Fruit fly (Drosophila melanogaster) whole organism, wandering third instar larva: ENCODE data around the gene Sry-delta.

ENCODE experiments used
- Abd-B ChIP-seq: fragments of >200 bp; optimal IDR thresholded peaks from 2 replicates; lab custom pipeline; 2017; ENCODE audit warnings: missing biosample characterization, missing genetic modification characterization
- CG32264 ChIP-seq: fragments of 200-800 bp; sonication (Bioruptor generic); optimal IDR thresholded peaks from 2 replicates; lab custom pipeline; 2016; ENCODE audit warnings: missing biosample characterization, missing genetic modification characterization
- CG9705 ChIP-seq: fragments of 200-800 bp; sonication (Bioruptor generic); optimal IDR thresholded peaks from 2 replicates; lab custom pipeline; 2018; ENCODE audit warnings: missing biosample characterization, mild to moderate bottlenecking, missing genetic modification characterization
- CrebA ChIP-seq: fragments of 200-800 bp; sonication (Bioruptor generic); optimal IDR thresholded peaks from 2 replicates; lab custom pipeline; 2016; ENCODE audit warnings: missing biosample characterization, mild to moderate bottlenecking, missing genetic modification characterization, borderline replicate concordance
- Dfd ChIP-seq: fragments of >200 bp; optimal IDR thresholded peaks from 2 replicates; lab custom pipeline; 2017; ENCODE audit warnings: missing biosample characterization, missing genetic modification characterization
- Dif ChIP-seq: fragments of 200-275, 200-300 bp; sonication (Bioruptor generic); optimal IDR thresholded peaks from 2 replicates; lab custom pipeline; 2018; ENCODE audit warnings: missing biosample characterization, missing genetic modification characterization; ENCODE audit not compliant: partially characterized antibody
- GATAd ChIP-seq: sonication (Bioruptor generic); optimal IDR thresholded peaks from 2 replicates; lab custom pipeline; 2016; ENCODE audit warnings: missing biosample characterization, missing genetic modification characterization
- HLH106 ChIP-seq: fragments of 200-800 bp; optimal IDR thresholded peaks from 3 replicates; lab custom pipeline; 2019; ENCODE audit warnings: missing biosample characterization, mild to moderate bottlenecking, missing genetic modification characterization, moderate library complexity
- Hnf4 ChIP-seq: fragments of 200-800 bp; sonication (Bioruptor generic); optimal IDR thresholded peaks from 2 replicates; lab custom pipeline; 2016; ENCODE audit warnings: missing biosample characterization, mild to moderate bottlenecking, missing genetic modification characterization
- Hr78 ChIP-seq: fragments of >200 bp; optimal IDR thresholded peaks from 2 replicates; lab custom pipeline; 2017; ENCODE audit warnings: missing biosample characterization, missing genetic modification characterization
- Hr83 ChIP-seq: fragments of 200-300 bp; sonication (Bioruptor generic); optimal IDR thresholded peaks from 2 replicates; lab custom pipeline; 2016; ENCODE audit warnings: missing biosample characterization, mild to moderate bottlenecking, missing genetic modification characterization, moderate library complexity; ENCODE audit not compliant: poor library complexity, severe bottlenecking
- Jra ChIP-seq: sonication (Bioruptor generic); optimal IDR thresholded peaks from 2 replicates; lab custom pipeline; 2016; ENCODE audit warnings: missing biosample characterization, missing genetic modification characterization
- Mio ChIP-seq: sonication (Bioruptor generic); optimal IDR thresholded peaks from 2 replicates; lab custom pipeline; 2016; ENCODE audit warnings: missing biosample characterization, missing genetic modification characterization
- Myc ChIP-seq: fragments of >200 bp; optimal IDR thresholded peaks from 2 replicates; lab custom pipeline; 2017
- N ChIP-seq: fragments of >200 bp; optimal IDR thresholded peaks from 2 replicates; lab custom pipeline; 2018; ENCODE audit warnings: missing biosample characterization, missing external identifiers, missing genetic modification characterization
- OdsH ChIP-seq: fragments of 200-800 bp; sonication (Bioruptor generic); optimal IDR thresholded peaks from 2 replicates; lab custom pipeline; 2016; ENCODE audit warnings: missing biosample characterization, mild to moderate bottlenecking, missing genetic modification characterization
- Rel ChIP-seq, 2 experiments: fragments of 200-800 bp; sonication (Bioruptor generic) in 1 of 2; optimal IDR thresholded peaks; 2 replicates in 1 of 2; 3 replicates in 1 of 2; lab custom pipeline; 2016 to 2019; ENCODE audit warnings: mild to moderate bottlenecking in 2 of 2, missing biosample characterization in 2 of 2, missing genetic modification characterization in 2 of 2, moderate library complexity in 1 of 2
- Sp1 ChIP-seq: fragments of 200-800 bp; sonication (Bioruptor generic); optimal IDR thresholded peaks from 3 replicates; lab custom pipeline; 2019; ENCODE audit warnings: missing biosample characterization, mild to moderate bottlenecking, missing genetic modification characterization, moderate library complexity
- Vsx2 ChIP-seq: fragments of 200-300, 225-300 bp; sonication (Bioruptor generic); optimal IDR thresholded peaks from 2 replicates; lab custom pipeline; 2018; ENCODE audit warnings: missing biosample characterization, missing genetic modification characterization; ENCODE audit not compliant: partially characterized antibody
- br ChIP-seq: fragments of 200-800 bp; sonication (Bioruptor generic); optimal IDR thresholded peaks from 2 replicates; lab custom pipeline; 2016; ENCODE audit warnings: missing biosample characterization, missing genetic modification characterization
- brk ChIP-seq: fragments of 200-800 bp; sonication (Bioruptor generic); optimal IDR thresholded peaks from 2 replicates; lab custom pipeline; 2016; ENCODE audit warnings: missing biosample characterization, mild to moderate bottlenecking, missing genetic modification characterization
- dl ChIP-seq, 2 experiments: fragments of 175-275, 200-275 bp in 1 of 2; fragments of 200-275 bp in 1 of 2; sonication (Bioruptor generic); optimal IDR thresholded peaks; lab custom pipeline; 2018; ENCODE audit warnings: mild to moderate bottlenecking in 2 of 2, missing biosample characterization in 2 of 2, missing genetic modification characterization in 2 of 2, moderate library complexity in 2 of 2; ENCODE audit not compliant: partially characterized antibody in 2 of 2, insufficient read depth in 1 of 2
- dmrt93B ChIP-seq: fragments of 200-800 bp; sonication (Bioruptor generic); optimal IDR thresholded peaks from 2 replicates; lab custom pipeline; 2018; ENCODE audit warnings: missing biosample characterization, mild to moderate bottlenecking, missing genetic modification characterization
- dsf ChIP-seq: sonication (Bioruptor generic); optimal IDR thresholded peaks from 2 replicates; lab custom pipeline; 2016; ENCODE audit warnings: missing biosample characterization, missing genetic modification characterization, borderline replicate concordance
- ey ChIP-seq: fragments of 200-800 bp; sonication (Bioruptor generic); optimal IDR thresholded peaks from 2 replicates; lab custom pipeline; 2016; ENCODE audit warnings: missing biosample characterization, missing genetic modification characterization
- foxo ChIP-seq, 2 experiments: fragments of 200-800 bp; sonication (Bioruptor generic); optimal IDR thresholded peaks; 2 replicates in 1 of 2; 3 replicates in 1 of 2; lab custom pipeline; 2016 to 2017; ENCODE audit warnings: missing biosample characterization in 2 of 2, missing genetic modification characterization in 2 of 2
- fru ChIP-seq: fragments of 200-800 bp; sonication (Bioruptor generic); optimal IDR thresholded peaks from 3 replicates; lab custom pipeline; 2016; ENCODE audit warnings: missing biosample characterization, mild to moderate bottlenecking, missing genetic modification characterization
- h ChIP-seq: fragments of 200-800 bp; sonication (Bioruptor generic); optimal IDR thresholded peaks from 3 replicates; lab custom pipeline; 2016; ENCODE audit warnings: missing biosample characterization, mild to moderate bottlenecking, missing genetic modification characterization
- lola ChIP-seq: fragments of >200 bp; optimal IDR thresholded peaks from 2 replicates; lab custom pipeline; 2017; ENCODE audit warnings: missing biosample characterization, missing genetic modification characterization
- pan ChIP-seq: fragments of >200 bp; optimal IDR thresholded peaks from 2 replicates; lab custom pipeline; 2017
- psq ChIP-seq: fragments of 200-800 bp; sonication (Bioruptor generic); optimal IDR thresholded peaks from 3 replicates; lab custom pipeline; 2017; ENCODE audit warnings: missing biosample characterization, mild to moderate bottlenecking, missing genetic modification characterization, moderate library complexity
- rgr ChIP-seq: fragments of 200-800 bp; sonication (Bioruptor generic); optimal IDR thresholded peaks from 3 replicates; lab custom pipeline; 2016; ENCODE audit warnings: missing biosample characterization, mild to moderate bottlenecking, missing genetic modification characterization
- sage ChIP-seq: fragments of 200-800 bp; sonication (Bioruptor generic); optimal IDR thresholded peaks from 2 replicates; lab custom pipeline; 2016; ENCODE audit warnings: missing biosample characterization, mild to moderate bottlenecking, missing genetic modification characterization
- sv ChIP-seq: fragments of 200-800 bp; sonication (Bioruptor generic); optimal IDR thresholded peaks from 3 replicates; lab custom pipeline; 2016; ENCODE audit warnings: missing biosample characterization, missing genetic modification characterization
- tai ChIP-seq: sonication (Bioruptor generic); optimal IDR thresholded peaks from 2 replicates; lab custom pipeline; 2016; ENCODE audit warnings: missing biosample characterization, missing genetic modification characterization
- usp ChIP-seq: fragments of >200 bp; optimal IDR thresholded peaks from 2 replicates; lab custom pipeline; 2017; ENCODE audit warnings: missing biosample characterization, missing genetic modification characterization
- woc ChIP-seq: sonication (Bioruptor generic); optimal IDR thresholded peaks from 2 replicates; lab custom pipeline; 2016; ENCODE audit warnings: missing biosample characterization, mild to moderate bottlenecking, missing genetic modification characterization

The Sry-delta gene

dm6 chr3R:29997607-29998236, 45.4 kb upstream of the Sry-delta start, which contains the start of the genes CG15525 and CG11504:
Gene CG15525, minus strand, starts transcription at chr3R:29997676.
Gene CG11504, plus strand, starts transcription at chr3R:29997900.
- TF ChIP-seq ey (peak; percentile 51), OdsH (GFP tag; lab: Kevin White, UChicago) (peak; percentile 54), Rel (GFP tag; optimal IDR thresholded peaks at IDR 0.05; lab: Kevin White, UChicago) (no peak), Rel (tag; optimal IDR thresholded peaks at IDR 0.05; lab: Kevin White, UChicago) (peak; percentile 67), HLH106 (tag; lab: Kevin White, UChicago) (peak; percentile 7), foxo (GFP tag; optimal IDR thresholded peaks at IDR 0.05; lab: Kevin White, UChicago) (no peak), Myc (lab: Kevin White, UChicago) (peak; percentile 28), br (GFP tag; lab: Kevin White, UChicago) (no peak), N (GFP tag; lab: Kevin White, UChicago) (no peak)

- no peak for TF ChIP-seq Sp1 (GFP tag; lab: Kevin White, UChicago)
- TF ChIP-seq Myc (lab: Kevin White, UChicago): no peak
- no peak for TF ChIP-seq Dfd (GFP tag; lab: Kevin White, UChicago)
- TF ChIP-seq OdsH (GFP tag; lab: Kevin White, UChicago): no peak
- TF ChIP-seq dmrt93B: no peak
- no peak for TF ChIP-seq CrebA (GFP tag; lab: Kevin White, UChicago)
- TF ChIP-seq GATAd (GFP tag; lab: Kevin White, UChicago): no peak
- TF ChIP-seq foxo (GFP tag; optimal IDR thresholded peaks at IDR 0.05; lab: Kevin White, UChicago): no peak
- TF ChIP-seq Abd-B (GFP tag; lab: Kevin White, UChicago): no peak
- no peak for TF ChIP-seq woc (GFP tag; lab: Kevin White, UChicago)
- TF ChIP-seq rgr (GFP tag; lab: Kevin White, UChicago): no peak
- no peak for TF ChIP-seq brk (GFP tag; lab: Kevin White, UChicago)
- no peak for TF ChIP-seq HLH106 (tag; lab: Kevin White, UChicago)
- no peak for TF ChIP-seq dsf (GFP tag; lab: Kevin White, UChicago)
These were observed 43.6 kb upstream of the Sry-delta start, which contains the start of gene CG34298 for dm6 chr3R:29999495-29999894. Gene CG34298, plus strand, starts transcription at chr3R:29999795.

- TF ChIP-seq GATAd (GFP tag; lab: Kevin White, UChicago): no peak
- TF ChIP-seq Hnf4: no peak
- no peak for TF ChIP-seq lola (GFP tag; lab: Kevin White, UChicago)
- TF ChIP-seq brk (GFP tag; lab: Kevin White, UChicago): no peak
- TF ChIP-seq pan (lab: Kevin White, UChicago): no peak
- no peak for TF ChIP-seq br (GFP tag; lab: Kevin White, UChicago)
- TF ChIP-seq Abd-B (GFP tag; lab: Kevin White, UChicago): no peak
- TF ChIP-seq woc (GFP tag; lab: Kevin White, UChicago): no peak
- TF ChIP-seq psq: no peak
These were observed 42.9 kb upstream of the Sry-delta start, which contains the start of gene Tace for dm6 chr3R:30000286-30000685. Gene Tace, plus strand, starts transcription at chr3R:30000530.

- TF ChIP-seq Dfd (GFP tag; lab: Kevin White, UChicago) (no peak), Vsx2 (no peak), CG9705 (GFP tag; lab: Kevin White, UChicago) (no peak), brk (GFP tag; lab: Kevin White, UChicago) (no peak), OdsH (GFP tag; lab: Kevin White, UChicago) (peak; percentile 0), Mio (no peak), Abd-B (GFP tag; lab: Kevin White, UChicago) (no peak), br (GFP tag; lab: Kevin White, UChicago) (peak; percentile 39), CG32264 (GFP tag; lab: Kevin White, UChicago) (no peak), usp (no peak), psq (peak; percentile 25), Rel (GFP tag; optimal IDR thresholded peaks at IDR 0.05; lab: Kevin White, UChicago) (no peak), Rel (tag; optimal IDR thresholded peaks at IDR 0.05; lab: Kevin White, UChicago) (peak; percentile 36), GATAd (GFP tag; lab: Kevin White, UChicago) (no peak), Hr78 (no peak), HLH106 (tag; lab: Kevin White, UChicago) (peak; percentile 29), Hr83 (no peak), dsf (GFP tag; lab: Kevin White, UChicago) (no peak), tai (GFP tag; lab: Kevin White, UChicago) (no peak), Jra (GFP tag; lab: Kevin White, UChicago) (no peak), fru (GFP tag; lab: Kevin White, UChicago) (no peak), lola (GFP tag; lab: Kevin White, UChicago) (no peak), Dif (no peak), Hnf4 (no peak), pan (lab: Kevin White, UChicago) (no peak), foxo (GFP tag; optimal IDR thresholded peaks at IDR 0.05; lab: Kevin White, UChicago) (peak in 1 of 2 experiments; percentile 18), sage (GFP tag; lab: Kevin White, UChicago) (no peak), dmrt93B (no peak), CrebA (GFP tag; lab: Kevin White, UChicago) (no peak), h (GFP tag; lab: Kevin White, UChicago) (peak; percentile 54), ey (no peak), woc (GFP tag; lab: Kevin White, UChicago) (no peak), sv (GFP tag; lab: Kevin White, UChicago) (no peak), dl (GFP tag; optimal IDR thresholded peaks at IDR 0.05; lab: Kevin White, UChicago; ENCODE audit: insufficient read depth in 1 of 2, partially characterized antibody in 2 of 2) (no peak), Myc (lab: Kevin White, UChicago) (peak; percentile 76), N (GFP tag; lab: Kevin White, UChicago) (no peak), rgr (GFP tag; lab: Kevin White, UChicago) (peak; percentile 50)
These were observed 38.5 kb upstream of the Sry-delta start, which contains the start of the genes Nlp and Nph for dm6 chr3R:30004648-30005047. Gene Nlp, plus strand, starts transcription at chr3R:30004785. Gene Nph, minus strand, starts transcription at chr3R:30004861.
